Fruit fly (Drosophila melanogaster): ENCODE results near the gene DIP-epsilon.

DIP-epsilon gene

DNA sequence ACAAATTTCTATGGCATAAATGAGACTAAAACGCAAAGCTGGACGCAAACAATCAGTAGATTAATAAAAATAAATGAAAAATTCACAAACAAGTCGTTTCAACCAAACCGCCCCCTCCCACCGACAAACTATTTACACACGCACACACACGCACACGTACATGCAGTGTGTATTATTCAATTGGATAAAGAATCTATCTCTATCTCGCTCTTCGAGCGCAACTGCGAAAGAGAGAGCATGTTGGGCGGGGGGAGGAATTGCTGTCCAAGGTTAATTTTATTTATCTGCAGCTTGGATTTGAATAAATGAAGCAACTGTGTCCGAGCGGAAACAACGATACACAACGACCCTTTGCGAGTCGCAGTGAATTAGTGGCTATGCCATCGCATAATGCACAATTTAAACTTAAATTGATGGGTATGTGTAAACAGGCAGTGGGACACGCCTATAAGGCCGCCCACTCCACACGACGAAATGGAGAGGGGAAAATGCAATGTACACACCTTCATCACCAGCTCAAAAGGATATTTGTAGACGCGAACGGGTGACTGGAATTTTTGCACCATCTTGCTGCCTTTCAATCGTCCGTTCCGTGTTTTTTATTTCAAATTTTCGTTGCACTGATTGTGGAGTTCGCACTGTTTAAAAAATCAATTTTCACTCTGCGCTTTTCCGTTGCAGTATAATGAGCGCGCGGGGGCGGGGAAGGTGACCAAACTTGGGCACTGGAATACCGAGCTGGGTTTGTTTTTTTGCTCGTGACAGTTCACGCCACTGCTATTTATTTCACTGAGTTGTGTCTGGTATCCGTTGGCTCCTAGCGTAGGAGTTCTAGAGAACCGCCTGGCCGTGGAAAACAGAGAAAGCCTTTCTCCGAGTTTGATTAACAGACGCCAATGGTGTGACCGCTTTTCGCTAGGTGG is 44.2 kb upstream of the DIP-epsilon start, which contains the start of gene retm:
Gene retm, minus strand, starts transcription at position 898 of the 923 bp plus-strand sequence.
- TF ChIP-seq h (optimal IDR thresholded peaks at IDR 0.05) (no peak), ttk (GFP tag; IDR thresholded peaks at IDR 0.05) (no peak), pho (GFP tag; optimal IDR thresholded peaks at IDR 0.05) (no peak), Doc3 (GFP tag; IDR thresholded peaks at IDR 0.05; ENCODE audit: partially characterized antibody) (no peak), Neu2 (GFP tag; optimal IDR thresholded peaks at IDR 0.05; ENCODE audit: borderline replicate concordance) (no peak), Ets65A (GFP tag) (no peak), nmo (GFP tag; optimal IDR thresholded peaks at IDR 0.05) (no peak), CG17829 (tag; optimal IDR thresholded peaks at IDR 0.05) (no peak), fd3F (GFP tag; optimal IDR thresholded peaks at IDR 0.05) (no peak), CG15601 (tag; optimal IDR thresholded peaks at IDR 0.05) (peak; percentile 91), Opbp (GFP tag; IDR thresholded peaks at IDR 0.05; ENCODE audit: partially characterized antibody) (peak; percentile 28; the same call in 1 of the 3 replicates), ftz-f1 (GFP tag; optimal IDR thresholded peaks at IDR 0.05) (peak; percentile 92), schlank (tag; optimal IDR thresholded peaks at IDR 0.05) (no peak), CG10366 (GFP tag; IDR thresholded peaks at IDR 0.05) (no peak), Rfx (GFP tag; IDR thresholded peaks at IDR 0.05) (peak; percentile 23; the same call in 1 of the 2 replicates), H2.0 (GFP tag; IDR thresholded peaks at IDR 0.05) (no peak), CG17361 (GFP tag; IDR thresholded peaks at IDR 0.05) (no peak), CG3281 (GFP tag; optimal IDR thresholded peaks at IDR 0.05) (peak; percentile 3), pfk (GFP tag; optimal IDR thresholded peaks at IDR 0.05) (no peak), tx (GFP tag; optimal IDR thresholded peaks at IDR 0.05) (no peak), CG1832 (GFP tag; optimal IDR thresholded peaks at IDR 0.05) (peak; percentile 79), ci (GFP tag; IDR thresholded peaks at IDR 0.05) (peak; percentile 45; the same call in 1 of the 3 replicates), Asciz (GFP tag; optimal IDR thresholded peaks at IDR 0.05) (no peak), Sry-δ (GFP tag; optimal IDR thresholded peaks at IDR 0.05) (no peak), Hmr (GFP tag; optimal IDR thresholded peaks at IDR 0.05) (no peak), CG1529 (GFP tag; optimal IDR thresholded peaks at IDR 0.05) (no peak), CG4424 (GFP tag; optimal IDR thresholded peaks at IDR 0.05) (no peak), pan (optimal IDR thresholded peaks at IDR 0.05) (no peak), pan (GFP tag; optimal IDR thresholded peaks at IDR 0.05 in 1 of 2, IDR thresholded peaks at IDR 0.05 in 1 of 2) (no peak), al (GFP tag; IDR thresholded peaks at IDR 0.05) (no peak), dmrt99B (tag; optimal IDR thresholded peaks at IDR 0.05) (no peak), CG1024 (GFP tag; IDR thresholded peaks at IDR 0.05) (0 out of 2 replicates have a peak, but pooled peaks have one; percentile 23), sisA (GFP tag; IDR thresholded peaks at IDR 0.05) (no peak), grau (tag; optimal IDR thresholded peaks at IDR 0.05) (no peak), pb (GFP tag; optimal IDR thresholded peaks at IDR 0.05) (no peak), Oaz (GFP tag; IDR thresholded peaks at IDR 0.05) (no peak), dan (GFP tag; IDR thresholded peaks at IDR 0.05) (no peak), Bteb2 (GFP tag; optimal IDR thresholded peaks at IDR 0.05) (no peak), tin (GFP tag; optimal IDR thresholded peaks at IDR 0.05) (no peak), CG9797 (GFP tag; optimal IDR thresholded peaks at IDR 0.05) (no peak), danr (GFP tag; IDR thresholded peaks at IDR 0.05) (no peak), Fer2 (tag; optimal IDR thresholded peaks at IDR 0.05) (no peak), CG1603 (tag; optimal IDR thresholded peaks at IDR 0.05) (peak; percentile 10), CG10267 (tag; optimal IDR thresholded peaks at IDR 0.05) (no peak), CG16815 (GFP tag; optimal IDR thresholded peaks at IDR 0.05) (no peak), ssp (GFP tag; IDR thresholded peaks at IDR 0.05) (peak; percentile 91), Scr (GFP tag; IDR thresholded peaks at IDR 0.05; ENCODE audit: partially characterized antibody) (no peak), CG11695 (GFP tag; IDR thresholded peaks at IDR 0.05) (0 out of 3 replicates have a peak, but pooled peaks have one; percentile 13), croc (GFP tag; conservative IDR thresholded peaks at IDR 0.05) (no peak), Bgb (GFP tag; IDR thresholded peaks at IDR 0.05; ENCODE audit: partially characterized antibody) (no peak)
